Fruit fly (Drosophila melanogaster): ENCODE measurements around the gene CG15760.

The CG15760 gene

dm6 chrX:13643961-13644360 is 25.5 kb upstream of the CG15760 start (continued):
- TF ChIP-seq her (GFP tag; optimal IDR thresholded peaks at IDR 0.05): peak; percentile 19
- peak; percentile 31; the same call in 1 of the 3 replicates for TF ChIP-seq CG7357 (GFP tag; IDR thresholded peaks at IDR 0.05)
- TF ChIP-seq unpg (GFP tag; optimal IDR thresholded peaks at IDR 0.05): peak; percentile 40
- TF ChIP-seq CG12104 (GFP tag; optimal IDR thresholded peaks at IDR 0.05): no peak
- no peak for TF ChIP-seq maf-S (GFP tag; optimal IDR thresholded peaks at IDR 0.05)
- TF ChIP-seq Dll (GFP tag; IDR thresholded peaks at IDR 0.05; ENCODE audit: partially characterized antibody): no peak
- no peak for TF ChIP-seq Adf1 (GFP tag; IDR thresholded peaks at IDR 0.05)
- peak; percentile 17 for TF ChIP-seq Six4 (GFP tag; optimal IDR thresholded peaks at IDR 0.05)
- peak; percentile 37 for TF ChIP-seq Ssrp (tag; optimal IDR thresholded peaks at IDR 0.05)
- TF ChIP-seq CG15601 (tag; optimal IDR thresholded peaks at IDR 0.05): peak; percentile 13
- TF ChIP-seq CG4328 (GFP tag; optimal IDR thresholded peaks at IDR 0.05): no peak
- peak; percentile 26 for TF ChIP-seq zen (tag; optimal IDR thresholded peaks at IDR 0.05)
- TF ChIP-seq CG12155 (GFP tag; optimal IDR thresholded peaks at IDR 0.05): peak; percentile 29
- TF ChIP-seq tgo (GFP tag; IDR thresholded peaks at IDR 0.05): peak; percentile 73; the same call in 2 of the 3 replicates
- peak; percentile 60 for TF ChIP-seq CG18599 (GFP tag; optimal IDR thresholded peaks at IDR 0.05)
- no peak for TF ChIP-seq CG14860 (GFP tag; IDR thresholded peaks at IDR 0.05; ENCODE audit: partially characterized antibody)
- TF ChIP-seq CG10431 (GFP tag; optimal IDR thresholded peaks at IDR 0.05): no peak
- no peak for TF ChIP-seq CG8290 (GFP tag; optimal IDR thresholded peaks at IDR 0.05)
- peak in 1 of 2 experiments; percentile 37 for TF ChIP-seq CG8290 (tag; optimal IDR thresholded peaks at IDR 0.05)
- no peak for TF ChIP-seq ERR (GFP tag; optimal IDR thresholded peaks at IDR 0.05)
- peak; percentile 63 for TF ChIP-seq Sox102F (GFP tag; optimal IDR thresholded peaks at IDR 0.05)
- TF ChIP-seq B-H1 (GFP tag; IDR thresholded peaks at IDR 0.05): peak; percentile 74
- peak; percentile 88 for TF ChIP-seq sens (GFP tag)
- peak; percentile 63 for TF ChIP-seq CG10979 (tag; optimal IDR thresholded peaks at IDR 0.05)
- no peak for TF ChIP-seq CG31388 (GFP tag; optimal IDR thresholded peaks at IDR 0.05)

dm6 chrX:13644696-13645393 is 24.7 kb upstream of the CG15760 start:
- TF ChIP-seq CG8089 (GFP tag; optimal IDR thresholded peaks at IDR 0.05) (no peak), Scr (GFP tag; IDR thresholded peaks at IDR 0.05; ENCODE audit: partially characterized antibody) (no peak), Asciz (GFP tag; optimal IDR thresholded peaks at IDR 0.05) (peak; percentile 78), Sox102F (GFP tag; optimal IDR thresholded peaks at IDR 0.05) (peak; percentile 62), Dref (GFP tag; IDR thresholded peaks at IDR 0.05) (no peak), CG6683 (GFP tag; optimal IDR thresholded peaks at IDR 0.05) (no peak), dmrt11E (tag; optimal IDR thresholded peaks at IDR 0.05) (no peak), CG10267 (tag; optimal IDR thresholded peaks at IDR 0.05) (peak; percentile 12), exex (tag; optimal IDR thresholded peaks at IDR 0.05) (no peak), sqz (GFP tag; optimal IDR thresholded peaks at IDR 0.05) (peak; percentile 31), MTF-1 (GFP tag; optimal IDR thresholded peaks at IDR 0.05; ENCODE audit: borderline replicate concordance) (no peak), CG11504 (tag; optimal IDR thresholded peaks at IDR 0.05) (peak; percentile 44), Fer3 (tag; optimal IDR thresholded peaks at IDR 0.05) (peak; percentile 36), B-H2 (GFP tag; optimal IDR thresholded peaks at IDR 0.05) (no peak), CG12071 (GFP tag; optimal IDR thresholded peaks at IDR 0.05) (peak; percentile 7), ATbp (GFP tag; optimal IDR thresholded peaks at IDR 0.05) (peak; percentile 73), C15 (GFP tag; IDR thresholded peaks at IDR 0.05) (no peak), bab2 (GFP tag; optimal IDR thresholded peaks at IDR 0.05) (peak; percentile 17), CG13296 (GFP tag; optimal IDR thresholded peaks at IDR 0.05) (peak; percentile 1), Meics (GFP tag; optimal IDR thresholded peaks at IDR 0.05) (peak; percentile 40), CG17361 (GFP tag; IDR thresholded peaks at IDR 0.05) (peak; percentile 32; the same call in 2 of the 3 replicates), CG6689 (GFP tag; IDR thresholded peaks at IDR 0.05) (no peak), CG6854 (GFP tag; optimal IDR thresholded peaks at IDR 0.05) (peak; percentile 33), CG17802 (tag; optimal IDR thresholded peaks at IDR 0.05) (no peak), Hmr (GFP tag; optimal IDR thresholded peaks at IDR 0.05) (peak; percentile 40), CG3065 (GFP tag; optimal IDR thresholded peaks at IDR 0.05) (no peak)
